Fruit fly (Drosophila melanogaster): ENCODE results near the gene Rop.

DNA sequence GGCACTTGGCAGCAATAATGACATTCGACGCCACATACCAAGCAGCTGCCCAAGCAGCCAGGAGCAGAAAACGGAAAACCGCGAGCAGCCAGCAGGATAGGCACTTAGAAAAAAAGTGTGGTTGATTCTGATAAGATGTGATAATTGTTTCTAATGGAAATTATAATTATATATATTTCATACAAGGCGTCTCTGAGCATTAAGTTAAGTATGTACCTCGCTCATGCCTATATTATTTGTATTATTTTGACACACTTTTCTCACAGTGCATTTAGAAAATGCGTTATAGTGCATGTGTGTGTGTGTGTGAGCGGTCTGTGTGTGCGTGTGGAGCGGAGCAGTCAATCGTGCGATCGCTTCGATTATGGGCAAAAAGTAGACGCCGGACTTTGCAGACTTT is 19.6 kb upstream of the Rop start:
- TF ChIP-seq CG14711 (tag; optimal IDR thresholded peaks at IDR 0.05), result no peak
- TF ChIP-seq Hr96 (GFP tag; optimal IDR thresholded peaks at IDR 0.05), result no peak

Measured in whole organism, adult.